Comparison of ENCODE assay signal across 2 fruit fly cellular contexts in the genomic region with DNA sequence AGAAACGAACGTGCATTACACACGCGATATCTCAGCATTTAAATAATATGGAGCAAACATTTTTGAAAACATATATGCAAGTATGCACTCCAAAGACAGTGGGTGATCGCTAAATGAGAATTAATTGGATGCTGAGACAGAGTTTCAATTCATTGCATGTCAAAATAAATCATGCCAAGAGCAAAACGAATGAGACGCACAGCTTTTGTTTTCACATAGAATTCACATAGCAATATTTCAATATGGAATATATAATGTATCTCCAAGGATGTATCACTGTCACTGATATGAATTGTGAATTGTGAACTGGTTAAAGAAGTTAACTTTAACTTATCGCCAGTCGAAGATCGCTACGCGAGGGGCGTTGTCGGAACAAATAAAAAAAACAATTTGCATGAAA.
TF ChIP-seq lines count a peak whose summit lies in the region.

No protein-coding gene starts in this region.

TF ChIP-seq in whole organism, prepupa, 60 proteins besides CTCF, POLR2A, EP300 and RAD21 (continued from another document):
- TF ChIP-seq salr (GFP tag; optimal IDR thresholded peaks at IDR 0.05; lab: Kevin White, UChicago): no peak
- peak; percentile 17; the same call in 1 of the 2 replicates for TF ChIP-seq Gug (GFP tag; IDR thresholded peaks at IDR 0.05; lab: Robert Waterston, UW)
- TF ChIP-seq CG8319 (GFP tag; optimal IDR thresholded peaks at IDR 0.05; lab: Kevin White, UChicago): peak; percentile 40
- TF ChIP-seq Lpt (GFP tag; optimal IDR thresholded peaks at IDR 0.05; lab: Kevin White, UChicago): no peak
- peak; percentile 52 for TF ChIP-seq Ets96B (tag; optimal IDR thresholded peaks at IDR 0.05; lab: Kevin White, UChicago)
- peak; percentile 50 for TF ChIP-seq CG31627 (GFP tag; optimal IDR thresholded peaks at IDR 0.05; lab: Kevin White, UChicago)
- TF ChIP-seq achi (GFP tag; optimal IDR thresholded peaks at IDR 0.05; lab: Kevin White, UChicago): peak; percentile 35
- peak; percentile 5 for TF ChIP-seq Sox15 (GFP tag; optimal IDR thresholded peaks at IDR 0.05; lab: Kevin White, UChicago)
- TF ChIP-seq CG34406 (GFP tag; optimal IDR thresholded peaks at IDR 0.05; lab: Kevin White, UChicago): peak; percentile 58
- TF ChIP-seq acj6 (GFP tag; optimal IDR thresholded peaks at IDR 0.05; lab: Kevin White, UChicago): peak; percentile 23
- no peak for TF ChIP-seq CG4318 (GFP tag; optimal IDR thresholded peaks at IDR 0.05; lab: Kevin White, UChicago)
- no peak; the same call in 1 of the 2 replicates for TF ChIP-seq CG11294 (GFP tag; IDR thresholded peaks at IDR 0.05; lab: Robert Waterston, UW)
- peak; percentile 22 for TF ChIP-seq spab (GFP tag; optimal IDR thresholded peaks at IDR 0.05; lab: Kevin White, UChicago)
- TF ChIP-seq lz (GFP tag; optimal IDR thresholded peaks at IDR 0.05; lab: Kevin White, UChicago): peak; percentile 63
- TF ChIP-seq CG7368 (GFP tag; optimal IDR thresholded peaks at IDR 0.05; lab: Kevin White, UChicago): peak; percentile 42
- peak; percentile 44 for TF ChIP-seq CG3919 (GFP tag; optimal IDR thresholded peaks at IDR 0.05; lab: Kevin White, UChicago)
- no peak for TF ChIP-seq fkh (GFP tag; optimal IDR thresholded peaks at IDR 0.05; lab: Kevin White, UChicago)
- no peak for TF ChIP-seq Eip93F (GFP tag; optimal IDR thresholded peaks at IDR 0.05; lab: Kevin White, UChicago)
- no peak for TF ChIP-seq fd59A (GFP tag; optimal IDR thresholded peaks at IDR 0.05; lab: Kevin White, UChicago)
- peak; percentile 24 for TF ChIP-seq dsx (GFP tag; optimal IDR thresholded peaks at IDR 0.05; lab: Kevin White, UChicago; ENCODE audit: poor library complexity, severe bottlenecking)
- TF ChIP-seq CG32006 (GFP tag; optimal IDR thresholded peaks at IDR 0.05; lab: Kevin White, UChicago): peak; percentile 56
- TF ChIP-seq CG8632 (GFP tag; optimal IDR thresholded peaks at IDR 0.05; lab: Kevin White, UChicago): peak; percentile 8
- peak; percentile 39 for TF ChIP-seq Sox14 (GFP tag; optimal IDR thresholded peaks at IDR 0.05; lab: Kevin White, UChicago)
- peak; percentile 54 for TF ChIP-seq CG6808 (GFP tag; optimal IDR thresholded peaks at IDR 0.05; lab: Kevin White, UChicago)
- TF ChIP-seq pdm3 (GFP tag; optimal IDR thresholded peaks at IDR 0.05; lab: Kevin White, UChicago): peak; percentile 37
- TF ChIP-seq Eip75B (GFP tag; optimal IDR thresholded peaks at IDR 0.05; lab: Kevin White, UChicago): peak; percentile 56
- TF ChIP-seq topi (GFP tag; optimal IDR thresholded peaks at IDR 0.05; lab: Kevin White, UChicago): peak; percentile 56
- peak; percentile 37 for TF ChIP-seq cyc (GFP tag; optimal IDR thresholded peaks at IDR 0.05; lab: Kevin White, UChicago)
- TF ChIP-seq CG6854 (GFP tag; optimal IDR thresholded peaks at IDR 0.05; lab: Kevin White, UChicago): no peak
- TF ChIP-seq Smox (GFP tag; optimal IDR thresholded peaks at IDR 0.05; lab: Kevin White, UChicago): peak; percentile 52
- peak; percentile 30 for TF ChIP-seq CG6792 (GFP tag; optimal IDR thresholded peaks at IDR 0.05; lab: Kevin White, UChicago)
- no peak for TF ChIP-seq dac (GFP tag; optimal IDR thresholded peaks at IDR 0.05; lab: Kevin White, UChicago)
- peak; percentile 62 for TF ChIP-seq esn (GFP tag; optimal IDR thresholded peaks at IDR 0.05; lab: Kevin White, UChicago)
- peak; percentile 5 for TF ChIP-seq Blimp-1 (GFP tag; optimal IDR thresholded peaks at IDR 0.05; lab: Kevin White, UChicago)
- TF ChIP-seq eg (GFP tag; IDR thresholded peaks at IDR 0.05; lab: Robert Waterston, UW): 0 out of 3 replicates have a peak, but pooled peaks have one; percentile 44
- TF ChIP-seq CG8119 (GFP tag; IDR thresholded peaks at IDR 0.05; lab: Robert Waterston, UW): no peak

TF ChIP-seq in whole organism, wandering third instar larva, 38 proteins besides CTCF, POLR2A, EP300 and RAD21 (continued from another document):
- TF ChIP-seq tai (GFP tag; optimal IDR thresholded peaks at IDR 0.05; lab: Kevin White, UChicago) (no peak), HLH106 (tag; optimal IDR thresholded peaks at IDR 0.05; lab: Kevin White, UChicago) (peak; percentile 69), dmrt93B (GFP tag; optimal IDR thresholded peaks at IDR 0.05; lab: Kevin White, UChicago) (no peak), dsf (GFP tag; optimal IDR thresholded peaks at IDR 0.05; lab: Kevin White, UChicago; ENCODE audit: borderline replicate concordance) (no peak), Abd-B (GFP tag; optimal IDR thresholded peaks at IDR 0.05; lab: Kevin White, UChicago) (no peak), ey (GFP tag; optimal IDR thresholded peaks at IDR 0.05; lab: Kevin White, UChicago) (peak; percentile 66)
